Fruit fly (Drosophila melanogaster): ENCODE measurements around the gene CG13078.

CG13078 gene

dm6 chr2L:19546869-19547710 lies 16.6 kb upstream of the CG13078 start, which contains the start of gene CG10337 (continued):
- TF ChIP-seq jumu (GFP tag; optimal IDR thresholded peaks at IDR 0.05) (no peak), CG18764 (GFP tag; optimal IDR thresholded peaks at IDR 0.05) (no peak), NC2α (GFP tag; optimal IDR thresholded peaks at IDR 0.05) (no peak), slp2 (GFP tag; optimal IDR thresholded peaks at IDR 0.05) (no peak), sc (optimal IDR thresholded peaks at IDR 0.05) (no peak), sc (GFP tag; optimal IDR thresholded peaks at IDR 0.05) (no peak), gem (tag; optimal IDR thresholded peaks at IDR 0.05) (peak; percentile 70), CG15269 (tag; optimal IDR thresholded peaks at IDR 0.05) (peak; percentile 62), Kr (GFP tag; optimal IDR thresholded peaks at IDR 0.05) (no peak), Fer1 (GFP tag; optimal IDR thresholded peaks at IDR 0.05) (peak; percentile 78), CG8924 (tag; optimal IDR thresholded peaks at IDR 0.05) (peak; percentile 58), Meics (GFP tag; optimal IDR thresholded peaks at IDR 0.05) (peak; percentile 77), pnt (GFP tag; optimal IDR thresholded peaks at IDR 0.05) (peak; percentile 1), Atf6 (GFP tag; IDR thresholded peaks at IDR 0.05) (peak; percentile 56; the same call in 1 of the 2 replicates), fd96Cb (tag; optimal IDR thresholded peaks at IDR 0.05) (peak; percentile 4), ERR (GFP tag; optimal IDR thresholded peaks at IDR 0.05) (no peak), CG17568 (GFP tag; optimal IDR thresholded peaks at IDR 0.05) (peak; percentile 28), CG11504 (tag; optimal IDR thresholded peaks at IDR 0.05) (peak; percentile 64), fd64A (GFP tag; optimal IDR thresholded peaks at IDR 0.05) (peak; percentile 23), CG10979 (tag; optimal IDR thresholded peaks at IDR 0.05) (peak; percentile 29), CG7987 (GFP tag; optimal IDR thresholded peaks at IDR 0.05) (peak; percentile 60), CG13287 (GFP tag; IDR thresholded peaks at IDR 0.05; ENCODE audit: partially characterized antibody) (no peak), ken (GFP tag; IDR thresholded peaks at IDR 0.05) (no peak), CG6689 (GFP tag; IDR thresholded peaks at IDR 0.05) (peak; percentile 5), CG4707 (GFP tag; optimal IDR thresholded peaks at IDR 0.05) (peak; percentile 12), sob (GFP tag; IDR thresholded peaks at IDR 0.05) (0 out of 2 replicates have a peak, but pooled peaks have one; percentile 32), CG32532 (GFP tag; IDR thresholded peaks at IDR 0.05) (peak; percentile 49), so (GFP tag; IDR thresholded peaks at IDR 0.05) (peak; percentile 71), CHES-1-like (GFP tag; optimal IDR thresholded peaks at IDR 0.05) (peak; percentile 21), CG12236 (GFP tag; optimal IDR thresholded peaks at IDR 0.05) (no peak), CG6791 (GFP tag; IDR thresholded peaks at IDR 0.05; ENCODE audit: partially characterized antibody) (no peak), PHDP (tag; optimal IDR thresholded peaks at IDR 0.05) (peak; percentile 55), Side (GFP tag; optimal IDR thresholded peaks at IDR 0.05) (no peak), sima (GFP tag; optimal IDR thresholded peaks at IDR 0.05) (no peak), CG4424 (GFP tag; optimal IDR thresholded peaks at IDR 0.05) (peak; percentile 9), Hr51 (GFP tag; optimal IDR thresholded peaks at IDR 0.05) (peak in 1 of 2 experiments; percentile 73), zfh1 (GFP tag; IDR thresholded peaks at IDR 0.05) (no peak), bsh (GFP tag; optimal IDR thresholded peaks at IDR 0.05) (peak in 1 of 2 experiments; percentile 33), slbo (GFP tag; IDR thresholded peaks at IDR 0.05) (peak; percentile 29; the same call in 1 of the 2 replicates), CG6765 (GFP tag; optimal IDR thresholded peaks at IDR 0.05) (peak; percentile 65), chif (GFP tag; optimal IDR thresholded peaks at IDR 0.05) (no peak), HHEX (GFP tag; optimal IDR thresholded peaks at IDR 0.05) (peak; percentile 40), CG34224 (GFP tag; IDR thresholded peaks at IDR 0.05; ENCODE audit: partially characterized antibody) (0 out of 3 replicates have a peak, but pooled peaks have one; percentile 25), CG7963 (GFP tag; IDR thresholded peaks at IDR 0.05; ENCODE audit: partially characterized antibody) (no peak), H2.0 (GFP tag; IDR thresholded peaks at IDR 0.05) (no peak)
